Worm (Caenorhabditis elegans) whole organism, L3 larva: Measurements from ENCODE around the gene hlh-15.

Experiments
- ZK546.5 ChIP-seq: sonication (generic microtip); optimal IDR thresholded peaks from 2 replicates; lab custom pipeline; 2017; ENCODE audit warnings: missing biosample characterization, missing genetic modification characterization
- ceh-9 ChIP-seq: sonication (generic microtip); optimal IDR thresholded peaks from 2 replicates; lab custom pipeline; 2018; ENCODE audit warnings: missing biosample characterization, missing genetic modification characterization
- elt-1 ChIP-seq: fragments of 150-350 bp; optimal IDR thresholded peaks from 2 replicates; lab custom pipeline; 2014; ENCODE audit warnings: missing biosample characterization, missing genetic modification characterization
- lin-39 ChIP-seq: fragments of 150-350 bp; optimal IDR thresholded peaks from 2 replicates; lab custom pipeline; 2018; ENCODE audit warnings: missing biosample characterization, missing genetic modification reagents, missing genetic modification characterization
- nhr-11 ChIP-seq: fragments of 150-350 bp; optimal IDR thresholded peaks from 2 replicates; lab custom pipeline; 2014; ENCODE audit warnings: missing biosample characterization, missing genetic modification characterization
- nhr-237 ChIP-seq: fragments of 150-350 bp; optimal IDR thresholded peaks from 2 replicates; lab custom pipeline; 2014; ENCODE audit warnings: missing biosample characterization, missing genetic modification characterization
- nhr-25 ChIP-seq: sonication (generic microtip); optimal IDR thresholded peaks from 2 replicates; lab custom pipeline; 2017; ENCODE audit warnings: missing biosample characterization, missing genetic modification characterization
- nhr-77 ChIP-seq: fragments of 150-350 bp; optimal IDR thresholded peaks from 2 replicates; lab custom pipeline; 2014; ENCODE audit warnings: missing biosample characterization, missing genetic modification characterization
- sea-2 ChIP-seq: fragments of 150-350 bp; sonication (generic microtip); optimal IDR thresholded peaks from 4 replicates; lab custom pipeline; 2014; ENCODE audit warnings: missing biosample characterization, missing genetic modification reagents, missing genetic modification characterization
- snpc-4 ChIP-seq: fragments of 150-350 bp; optimal IDR thresholded peaks from 2 replicates; lab custom pipeline; 2014; ENCODE audit warnings: missing biosample characterization, missing genetic modification characterization
- unc-39 ChIP-seq: sonication (generic microtip); optimal IDR thresholded peaks from 4 replicates; lab custom pipeline; 2017; ENCODE audit warnings: missing biosample characterization, missing genetic modification characterization

ce11 chrX:2433805-2434204, 20.6 kb upstream of the hlh-15 start:
- TF ChIP-seq unc-39 (tag; lab: Kevin White, UChicago) (no peak), elt-1 (tag; lab: Kevin White, UChicago) (no peak), sea-2 (no peak), nhr-77 (tag; lab: Kevin White, UChicago) (no peak), ZK546.5 (tag; lab: Kevin White, UChicago) (no peak), nhr-11 (tag; lab: Kevin White, UChicago) (no peak), snpc-4 (no peak), nhr-25 (no peak), lin-39 (tag; lab: Kevin White, UChicago) (no peak), ceh-9 (tag; lab: Kevin White, UChicago) (no peak), nhr-237 (tag; lab: Kevin White, UChicago) (no peak)
